Fruit fly (Drosophila melanogaster): Measurements from ENCODE around the gene CG4408.

Gene CG4408

dm6 chr3R:23384591-23385260 lies 21.4 kb upstream of the CG4408 start, which contains the start of gene CG4393:
TSS of gene CG4393 (minus strand) at chr3R:23384777.
- TF ChIP-seq CG14655 (GFP tag; optimal IDR thresholded peaks at IDR 0.05) (peak; percentile 60), CG4496 (GFP tag; IDR thresholded peaks at IDR 0.05) (peak; percentile 45; the same call in 1 of the 3 replicates), Pif1A (GFP tag; optimal IDR thresholded peaks at IDR 0.05) (peak; percentile 52), CG15710 (tag; optimal IDR thresholded peaks at IDR 0.05) (peak; percentile 16), Pif1B (GFP tag; optimal IDR thresholded peaks at IDR 0.05) (peak; percentile 38), CG8159 (tag; optimal IDR thresholded peaks at IDR 0.05) (peak; percentile 0), CG9948 (tag; optimal IDR thresholded peaks at IDR 0.05) (no peak), CG12605 (GFP tag; IDR thresholded peaks at IDR 0.05) (peak; percentile 57; the same call in 1 of the 2 replicates), D1 (tag; optimal IDR thresholded peaks at IDR 0.05) (no peak), EcR (GFP tag; optimal IDR thresholded peaks at IDR 0.05) (no peak), rn (GFP tag; IDR thresholded peaks at IDR 0.05) (no peak), Ets98B (GFP tag; IDR thresholded peaks at IDR 0.05) (peak; percentile 55), CG17806 (tag; optimal IDR thresholded peaks at IDR 0.05) (no peak), gl (tag; optimal IDR thresholded peaks at IDR 0.05) (peak; percentile 31), CG32121 (GFP tag; IDR thresholded peaks at IDR 0.05) (peak; percentile 39; the same call in 1 of the 2 replicates), CG34367 (tag; optimal IDR thresholded peaks at IDR 0.05) (peak; percentile 13), Snoo (tag; optimal IDR thresholded peaks at IDR 0.05) (no peak), CG13204 (GFP tag; optimal IDR thresholded peaks at IDR 0.05) (peak; percentile 12), CG8301 (tag; optimal IDR thresholded peaks at IDR 0.05) (peak; percentile 41), fd96Ca (GFP tag; IDR thresholded peaks at IDR 0.05) (peak; percentile 53; the same call in 2 of the 3 replicates), CG10348 (GFP tag; IDR thresholded peaks at IDR 0.05) (no peak)

dm6 chr3R:23383723-23384122 lies 20.3 kb upstream of the CG4408 start:
- 0 out of 3 replicates have a peak, but pooled peaks have one; percentile 38 for TF ChIP-seq CG4496 (GFP tag; IDR thresholded peaks at IDR 0.05)
- TF ChIP-seq CG10348 (GFP tag; IDR thresholded peaks at IDR 0.05) = no peak

dm6 chr3R:23377288-23377687 lies 13.9 kb upstream of the CG4408 start:
- no peak for TF ChIP-seq CG9948 (tag; optimal IDR thresholded peaks at IDR 0.05)
- TF ChIP-seq D1 (tag; optimal IDR thresholded peaks at IDR 0.05) = no peak
- no peak for TF ChIP-seq CG15710 (tag; optimal IDR thresholded peaks at IDR 0.05)
- no peak for TF ChIP-seq CG8159 (tag; optimal IDR thresholded peaks at IDR 0.05)
- no peak for TF ChIP-seq Snoo (tag; optimal IDR thresholded peaks at IDR 0.05)
- 0 out of 3 replicates have a peak, but pooled peaks have one; percentile 28 for TF ChIP-seq fd96Ca (GFP tag; IDR thresholded peaks at IDR 0.05)

- TF ChIP-seq CG17806 (tag; optimal IDR thresholded peaks at IDR 0.05) (peak; percentile 20), CG15710 (tag; optimal IDR thresholded peaks at IDR 0.05) (peak; percentile 10), Pif1B (GFP tag; optimal IDR thresholded peaks at IDR 0.05) (peak; percentile 51), Snoo (tag; optimal IDR thresholded peaks at IDR 0.05) (peak; percentile 57), CG14655 (GFP tag; optimal IDR thresholded peaks at IDR 0.05) (peak; percentile 30), EcR (GFP tag; optimal IDR thresholded peaks at IDR 0.05) (no peak), CG34367 (tag; optimal IDR thresholded peaks at IDR 0.05) (no peak), Pif1A (GFP tag; optimal IDR thresholded peaks at IDR 0.05) (peak; percentile 76), CG8301 (tag; optimal IDR thresholded peaks at IDR 0.05) (peak; percentile 19), CG10348 (GFP tag; IDR thresholded peaks at IDR 0.05) (no peak), CG4496 (GFP tag; IDR thresholded peaks at IDR 0.05) (peak; percentile 87), gl (tag; optimal IDR thresholded peaks at IDR 0.05) (peak; percentile 46), rn (GFP tag; IDR thresholded peaks at IDR 0.05) (peak; percentile 51), D1 (tag; optimal IDR thresholded peaks at IDR 0.05) (no peak), CG8159 (tag; optimal IDR thresholded peaks at IDR 0.05) (peak; percentile 22), fd96Ca (GFP tag; IDR thresholded peaks at IDR 0.05) (peak; percentile 74; the same call in 2 of the 3 replicates), Ets98B (GFP tag; IDR thresholded peaks at IDR 0.05) (peak; percentile 84), CG32121 (GFP tag; IDR thresholded peaks at IDR 0.05) (peak; percentile 89), CG13204 (GFP tag; optimal IDR thresholded peaks at IDR 0.05) (peak; percentile 23), CG12605 (GFP tag; IDR thresholded peaks at IDR 0.05) (peak; percentile 81), CG9948 (tag; optimal IDR thresholded peaks at IDR 0.05) (no peak)
Measured at dm6 chr3R:23374290-23374689, 10.9 kb upstream of the CG4408 start.

dm6 chr3R:23373403-23373802 lies 10.0 kb upstream of the CG4408 start, which contains the start of gene CG42828:
TSS of gene CG42828 (plus strand) at chr3R:23373703.
- TF ChIP-seq CG4496 (GFP tag; IDR thresholded peaks at IDR 0.05) = no peak
- no peak for TF ChIP-seq CG10348 (GFP tag; IDR thresholded peaks at IDR 0.05)
- no peak for TF ChIP-seq CG34367 (tag; optimal IDR thresholded peaks at IDR 0.05)
- TF ChIP-seq CG13204 (GFP tag; optimal IDR thresholded peaks at IDR 0.05) = no peak
- no peak for TF ChIP-seq Pif1B (GFP tag; optimal IDR thresholded peaks at IDR 0.05)
- TF ChIP-seq Pif1A (GFP tag; optimal IDR thresholded peaks at IDR 0.05) = no peak
- TF ChIP-seq gl (tag; optimal IDR thresholded peaks at IDR 0.05) = no peak
- no peak for TF ChIP-seq CG9948 (tag; optimal IDR thresholded peaks at IDR 0.05)
- no peak for TF ChIP-seq CG12605 (GFP tag; IDR thresholded peaks at IDR 0.05)
- TF ChIP-seq EcR (GFP tag; optimal IDR thresholded peaks at IDR 0.05) = no peak
- no peak for TF ChIP-seq CG15710 (tag; optimal IDR thresholded peaks at IDR 0.05)
- TF ChIP-seq CG8159 (tag; optimal IDR thresholded peaks at IDR 0.05) = no peak
- no peak for TF ChIP-seq fd96Ca (GFP tag; IDR thresholded peaks at IDR 0.05)
- TF ChIP-seq CG17806 (tag; optimal IDR thresholded peaks at IDR 0.05) = no peak

- TF ChIP-seq CG10348 (GFP tag; IDR thresholded peaks at IDR 0.05) (no peak), fd96Ca (GFP tag; IDR thresholded peaks at IDR 0.05) (no peak), CG15710 (tag; optimal IDR thresholded peaks at IDR 0.05) (no peak), CG32121 (GFP tag; IDR thresholded peaks at IDR 0.05) (no peak), CG12605 (GFP tag; IDR thresholded peaks at IDR 0.05) (no peak), CG8301 (tag; optimal IDR thresholded peaks at IDR 0.05) (no peak), CG13204 (GFP tag; optimal IDR thresholded peaks at IDR 0.05) (no peak)
Measured at dm6 chr3R:23372624-23373023, 9.2 kb upstream of the CG4408 start, which contains the start of gene CG42827. TSS of gene CG42827 (plus strand) at chr3R:23372924.
